2 fruit fly cellular contexts compared by ENCODE assay signal in the genomic region with DNA sequence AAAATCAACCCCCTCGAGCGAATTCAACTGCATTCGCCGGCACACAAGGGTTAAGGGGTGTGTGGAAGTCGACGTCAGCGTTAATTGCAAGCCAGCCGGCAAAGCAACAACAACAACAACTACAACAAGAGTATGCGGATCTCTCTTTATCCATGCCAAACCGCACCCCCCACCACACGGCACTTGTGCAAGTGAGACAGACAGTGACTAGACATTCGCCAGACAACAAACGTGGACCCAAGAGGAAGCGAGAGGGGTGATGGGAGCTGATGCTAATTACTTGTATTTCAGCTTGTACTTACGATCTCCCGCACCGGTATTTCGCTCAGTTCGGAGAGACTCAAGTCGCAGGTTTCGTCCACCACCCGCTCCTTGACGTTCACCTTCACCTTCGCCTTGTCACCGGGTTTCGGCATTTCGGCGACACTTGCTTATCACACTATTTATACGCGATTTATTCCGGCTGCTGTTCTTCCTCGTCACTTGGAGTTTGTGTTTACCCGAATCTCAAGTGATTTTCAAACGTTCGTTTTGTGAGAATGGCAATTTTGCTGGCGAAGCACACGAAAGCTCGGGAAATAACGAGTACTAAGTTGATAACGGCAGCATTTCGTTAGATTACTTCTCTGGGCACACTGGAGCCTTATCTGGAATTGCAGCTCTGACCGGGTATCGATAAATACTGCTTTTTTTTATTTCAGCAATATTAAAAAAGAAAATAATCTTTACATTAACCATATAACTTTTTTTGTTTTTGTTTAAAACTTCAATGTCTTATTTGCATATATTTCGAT.
TF ChIP-seq lines count a peak whose summit lies in the region.

A gene (minus strand): TSS at position 547 of the 794 bp plus-strand sequence.

TF ChIP-seq in whole organism, embryonic, 481 proteins besides CTCF, POLR2A, EP300 and RAD21 (continued from another document and continues in another):
- TF ChIP-seq knrl (GFP tag; IDR thresholded peaks at IDR 0.05; lab: Robert Waterston, UW; ENCODE audit: partially characterized antibody) (peak; percentile 32; the same call in 1 of the 3 replicates), CG7839 (tag; optimal IDR thresholded peaks at IDR 0.05; lab: Kevin White, UChicago) (peak; percentile 26), CG9437 (GFP tag; optimal IDR thresholded peaks at IDR 0.05; lab: Kevin White, UChicago) (peak; percentile 0), Myb (GFP tag; optimal IDR thresholded peaks at IDR 0.05; lab: Kevin White, UChicago) (peak; percentile 46), so (GFP tag; IDR thresholded peaks at IDR 0.05; lab: Robert Waterston, UW) (0 out of 3 replicates have a peak, but pooled peaks have one; percentile 11), CG14710 (tag; optimal IDR thresholded peaks at IDR 0.05; lab: Kevin White, UChicago) (peak; percentile 48), Kr (GFP tag; optimal IDR thresholded peaks at IDR 0.05; lab: Kevin White, UChicago) (no peak), CG9797 (GFP tag; optimal IDR thresholded peaks at IDR 0.05; lab: Kevin White, UChicago) (peak; percentile 95), CG7271 (tag; optimal IDR thresholded peaks at IDR 0.05; lab: Kevin White, UChicago) (no peak), CG12155 (GFP tag; optimal IDR thresholded peaks at IDR 0.05; lab: Kevin White, UChicago) (peak; percentile 95), shn (GFP tag; optimal IDR thresholded peaks at IDR 0.05; lab: Kevin White, UChicago) (no peak), CG13894 (tag; optimal IDR thresholded peaks at IDR 0.05; lab: Kevin White, UChicago) (peak; percentile 52), CG1529 (GFP tag; optimal IDR thresholded peaks at IDR 0.05; lab: Kevin White, UChicago) (peak; percentile 4), CG14860 (GFP tag; IDR thresholded peaks at IDR 0.05; lab: Robert Waterston, UW; ENCODE audit: partially characterized antibody) (peak; percentile 46; the same call in 1 of the 3 replicates), trem (tag; optimal IDR thresholded peaks at IDR 0.05; lab: Kevin White, UChicago) (peak; percentile 29), abd-A (tag; optimal IDR thresholded peaks at IDR 0.05; lab: Kevin White, UChicago) (peak; percentile 61), Nf-YC (tag; optimal IDR thresholded peaks at IDR 0.05; lab: Kevin White, UChicago) (peak; percentile 6), CG15601 (tag; optimal IDR thresholded peaks at IDR 0.05; lab: Kevin White, UChicago) (peak; percentile 31), CG31441 (GFP tag; IDR thresholded peaks at IDR 0.05; lab: Robert Waterston, UW) (peak; percentile 14; the same call in 1 of the 2 replicates), CG10267 (tag; optimal IDR thresholded peaks at IDR 0.05; lab: Kevin White, UChicago) (peak; percentile 39), btn (GFP tag; optimal IDR thresholded peaks at IDR 0.05; lab: Kevin White, UChicago) (no peak), pfk (GFP tag; optimal IDR thresholded peaks at IDR 0.05; lab: Kevin White, UChicago) (peak; percentile 14), CG18599 (GFP tag; optimal IDR thresholded peaks at IDR 0.05; lab: Kevin White, UChicago) (peak; percentile 39), lilli (GFP tag; optimal IDR thresholded peaks at IDR 0.05; lab: Kevin White, UChicago) (no peak), CG9727 (GFP tag; optimal IDR thresholded peaks at IDR 0.05; lab: Kevin White, UChicago) (no peak), CG10321 (GFP tag; IDR thresholded peaks at IDR 0.05; lab: Robert Waterston, UW) (peak; percentile 80), stwl (tag; optimal IDR thresholded peaks at IDR 0.05; lab: Kevin White, UChicago) (peak; percentile 93), CG6854 (GFP tag; optimal IDR thresholded peaks at IDR 0.05; lab: Kevin White, UChicago) (no peak), CG12769 (tag; optimal IDR thresholded peaks at IDR 0.05; lab: Kevin White, UChicago) (peak; percentile 57), CG3838 (GFP tag; optimal IDR thresholded peaks at IDR 0.05; lab: Kevin White, UChicago) (peak; percentile 8), exex (tag; optimal IDR thresholded peaks at IDR 0.05; lab: Kevin White, UChicago) (peak; percentile 76), chinmo (GFP tag; IDR thresholded peaks at IDR 0.05; lab: Robert Waterston, UW; ENCODE audit: partially characterized antibody) (peak; percentile 77; the same call in 1 of the 4 replicates), NC2β (GFP tag; optimal IDR thresholded peaks at IDR 0.05; lab: Kevin White, UChicago) (peak; percentile 29), ken (GFP tag; IDR thresholded peaks at IDR 0.05; lab: Robert Waterston, UW) (peak; percentile 36; the same call in 1 of the 3 replicates), GATAe (GFP tag; conservative IDR thresholded peaks at IDR 0.05; lab: Robert Waterston, UW) (peak; percentile 23; the same call in 1 of the 2 replicates), tgo (GFP tag; IDR thresholded peaks at IDR 0.05; lab: Robert Waterston, UW) (0 out of 3 replicates have a peak, but pooled peaks have one; percentile 10), Max (GFP tag; optimal IDR thresholded peaks at IDR 0.05; lab: Kevin White, UChicago) (peak; percentile 38), pita (GFP tag; optimal IDR thresholded peaks at IDR 0.05; lab: Kevin White, UChicago) (no peak), bsh (GFP tag; optimal IDR thresholded peaks at IDR 0.05; lab: Kevin White, UChicago) (no peak), CG13287 (GFP tag; IDR thresholded peaks at IDR 0.05; lab: Robert Waterston, UW; ENCODE audit: partially characterized antibody) (peak; percentile 57; the same call in 1 of the 2 replicates), CG4854 (GFP tag; optimal IDR thresholded peaks at IDR 0.05; lab: Kevin White, UChicago) (peak; percentile 22), bigmax (GFP tag; optimal IDR thresholded peaks at IDR 0.05; lab: Kevin White, UChicago) (no peak), E2f1 (GFP tag; IDR thresholded peaks at IDR 0.05; lab: Robert Waterston, UW) (no peak), CG7987 (GFP tag; optimal IDR thresholded peaks at IDR 0.05; lab: Kevin White, UChicago) (peak; percentile 4), CG11504 (tag; optimal IDR thresholded peaks at IDR 0.05; lab: Kevin White, UChicago) (peak; percentile 18), sqz (GFP tag; optimal IDR thresholded peaks at IDR 0.05; lab: Kevin White, UChicago) (peak; percentile 64), otp (GFP tag; IDR thresholded peaks at IDR 0.05; lab: Robert Waterston, UW) (no peak), pzg (GFP tag; optimal IDR thresholded peaks at IDR 0.05; lab: Kevin White, UChicago) (peak; percentile 94), CG12071 (GFP tag; optimal IDR thresholded peaks at IDR 0.05; lab: Kevin White, UChicago) (no peak), rib (GFP tag; IDR thresholded peaks at IDR 0.05; lab: Robert Waterston, UW) (0 out of 2 replicates have a peak, but pooled peaks have one; percentile 24), ewg (GFP tag; optimal IDR thresholded peaks at IDR 0.05; lab: Kevin White, UChicago) (peak; percentile 62), CG15479 (GFP tag; optimal IDR thresholded peaks at IDR 0.05; lab: Kevin White, UChicago) (no peak), ttk (GFP tag; IDR thresholded peaks at IDR 0.05; lab: Robert Waterston, UW) (0 out of 2 replicates have a peak, but pooled peaks have one; percentile 5), eyg (GFP tag; optimal IDR thresholded peaks at IDR 0.05; lab: Kevin White, UChicago) (peak; percentile 18), CG17359 (tag; optimal IDR thresholded peaks at IDR 0.05; lab: Kevin White, UChicago) (peak; percentile 20), CG34376 (GFP tag; optimal IDR thresholded peaks at IDR 0.05; lab: Kevin White, UChicago) (peak; percentile 82), Dbx (GFP tag; IDR thresholded peaks at IDR 0.05; lab: Robert Waterston, UW) (0 out of 3 replicates have a peak, but pooled peaks have one; percentile 7)

TF ChIP-seq in whole organism, prepupa, 60 proteins besides CTCF, POLR2A, EP300 and RAD21 (continued from another document):
- no peak for TF ChIP-seq svp (GFP tag; lab: Kevin White, UChicago)
- no peak for TF ChIP-seq eg (GFP tag; IDR thresholded peaks at IDR 0.05; lab: Robert Waterston, UW)
- TF ChIP-seq cyc (GFP tag; optimal IDR thresholded peaks at IDR 0.05; lab: Kevin White, UChicago): peak; percentile 0
- TF ChIP-seq CG7368 (GFP tag; optimal IDR thresholded peaks at IDR 0.05; lab: Kevin White, UChicago): no peak
- TF ChIP-seq salr (GFP tag; optimal IDR thresholded peaks at IDR 0.05; lab: Kevin White, UChicago): no peak
- peak; percentile 18 for TF ChIP-seq CG3919 (GFP tag; optimal IDR thresholded peaks at IDR 0.05; lab: Kevin White, UChicago)
- TF ChIP-seq Blimp-1 (GFP tag; optimal IDR thresholded peaks at IDR 0.05; lab: Kevin White, UChicago): no peak
- no peak for TF ChIP-seq spab (GFP tag; optimal IDR thresholded peaks at IDR 0.05; lab: Kevin White, UChicago)
- no peak for TF ChIP-seq dac (GFP tag; optimal IDR thresholded peaks at IDR 0.05; lab: Kevin White, UChicago)
- TF ChIP-seq CG1621 (tag; optimal IDR thresholded peaks at IDR 0.05; lab: Kevin White, UChicago): peak; percentile 1
- TF ChIP-seq fd85E (GFP tag; optimal IDR thresholded peaks at IDR 0.05; lab: Kevin White, UChicago): no peak
- TF ChIP-seq topi (GFP tag; optimal IDR thresholded peaks at IDR 0.05; lab: Kevin White, UChicago): peak; percentile 23
